Worm (Caenorhabditis elegans) whole organism, L4 larva: ENCODE results near the gene K07C5.3.
A peak's percentile ranks its signal among the peaks of the same experiment; 100 is the strongest.

ENCODE experiments used
- F49E8.2 ChIP-seq: sonication (generic microtip); optimal IDR thresholded peaks from 2 replicates; lab custom pipeline; 2016; ENCODE audit warnings: missing compliant biosample characterization, mild to moderate bottlenecking, missing genetic modification characterization, borderline replicate concordance
- T20F7.1 ChIP-seq: fragments of 200-800 bp; sonication (Bioruptor generic); optimal IDR thresholded peaks from 2 replicates; lab custom pipeline; 2018; ENCODE audit warnings: mild to moderate bottlenecking, missing genetic modification characterization, missing compliant biosample characterization
- aha-1 ChIP-seq: fragments of 150-350 bp; peaks from one replicate; lab custom pipeline; 2014; ENCODE audit warnings: missing biosample characterization, missing genetic modification characterization
- arid-1 ChIP-seq: fragments of 200-800 bp; sonication (Bioruptor generic); conservative IDR thresholded peaks from 2 replicates; pipeline ENCODE4 v1.3.6; 2022; ENCODE audit warnings: missing genetic modification reagents, missing genetic modification characterization, missing compliant biosample characterization
- ces-1 ChIP-seq: fragments of 150-350 bp; sonication (generic microtip); optimal IDR thresholded peaks from 4 replicates; lab custom pipeline; 2014; ENCODE audit warnings: missing biosample characterization, missing genetic modification reagents, missing genetic modification characterization
- daf-16 ChIP-seq, 3 experiments: sonication (generic microtip); optimal IDR thresholded peaks; 2 replicates each; lab custom pipeline; 2016 to 2017; ENCODE audit warnings: missing genetic modification characterization in 3 of 3, missing genetic modification reagents in 3 of 3, mild to moderate bottlenecking in 2 of 3, missing compliant biosample characterization in 2 of 3, missing biosample characterization in 1 of 3, moderate library complexity in 1 of 3
- daf-8 ChIP-seq: fragments of 200-800 bp; sonication (Bioruptor generic); IDR thresholded peaks from 2 replicates; pipeline ENCODE4 v1.3.6; 2022; ENCODE audit warnings: missing genetic modification characterization, missing compliant biosample characterization
- dmd-6 ChIP-seq: fragments of 200-800 bp; sonication (Bioruptor generic); IDR thresholded peaks from 2 replicates; pipeline ENCODE4 v1.3.6; 2022; ENCODE audit warnings: missing genetic modification reagents, missing genetic modification characterization, missing compliant biosample characterization
- dmd-8 ChIP-seq: fragments of 200-800 bp; sonication (Bioruptor generic); IDR thresholded peaks from 2 replicates; pipeline ENCODE4 v1.3.6; 2022; ENCODE audit warnings: missing genetic modification characterization, missing compliant biosample characterization
- dmd-9 ChIP-seq: fragments of 200-800 bp; sonication (Bioruptor generic); IDR thresholded peaks from 2 replicates; pipeline ENCODE4 v1.3.6; 2022; ENCODE audit warnings: missing genetic modification reagents, missing genetic modification characterization, missing compliant biosample characterization
- dpl-1 ChIP-seq: fragments of 150-350 bp; optimal IDR thresholded peaks from 2 replicates; lab custom pipeline; 2014; ENCODE audit warnings: missing biosample characterization, missing genetic modification reagents, missing genetic modification characterization
- dve-1 ChIP-seq: sonication (generic microtip); optimal IDR thresholded peaks from 2 replicates; lab custom pipeline; 2017; ENCODE audit warnings: antibody characterized with exemption, mild to moderate bottlenecking, missing genetic modification characterization, missing compliant biosample characterization; ENCODE audit not compliant: insufficient read depth
- egl-43 ChIP-seq: fragments of 200-800 bp; sonication (Bioruptor generic); IDR thresholded peaks from 2 replicates; pipeline ENCODE4 v1.3.6; 2022; ENCODE audit warnings: missing genetic modification reagents, missing genetic modification characterization, missing compliant biosample characterization
- fkh-10 ChIP-seq: fragments of 150-350 bp; optimal IDR thresholded peaks from 2 replicates; lab custom pipeline; 2014; ENCODE audit warnings: missing biosample characterization, missing genetic modification reagents, missing genetic modification characterization
- hif-1 ChIP-seq, 2 experiments: sonication (generic microtip); optimal IDR thresholded peaks; 2 replicates each; lab custom pipeline; 2016 to 2017; ENCODE audit warnings: missing compliant biosample characterization in 2 of 2, missing genetic modification characterization in 2 of 2, missing genetic modification reagents in 2 of 2, missing genotype in 2 of 2, mild to moderate bottlenecking in 1 of 2
- hlh-11 ChIP-seq: fragments of 200-800 bp; sonication (Bioruptor generic); optimal IDR thresholded peaks from 2 replicates; lab custom pipeline; 2018; ENCODE audit warnings: mild to moderate bottlenecking, missing genetic modification characterization, missing compliant biosample characterization
- hlh-30 ChIP-seq: sonication (generic microtip); optimal IDR thresholded peaks from 2 replicates; lab custom pipeline; 2017; ENCODE audit warnings: antibody characterized with exemption, mild to moderate bottlenecking, missing genetic modification characterization, missing compliant biosample characterization; ENCODE audit not compliant: insufficient read depth
- hmg-1.1 ChIP-seq: fragments of 200-800 bp; sonication (Bioruptor generic); IDR thresholded peaks from 2 replicates; pipeline ENCODE4 v1.3.6; 2022; ENCODE audit warnings: missing genetic modification reagents, missing genetic modification characterization, missing compliant biosample characterization
- lin-1 ChIP-seq: fragments of 200-800 bp; sonication (Bioruptor generic); IDR thresholded peaks from 2 replicates; pipeline ENCODE4 v1.3.6; 2022; ENCODE audit warnings: missing genetic modification reagents, missing genetic modification characterization, missing compliant biosample characterization
- lin-13 ChIP-seq: fragments of 150-350 bp; optimal IDR thresholded peaks from 2 replicates; lab custom pipeline; 2014; ENCODE audit warnings: missing biosample characterization, missing genetic modification reagents, missing genetic modification characterization
- lin-15B ChIP-seq: fragments of 150-350 bp; sonication (generic microtip); optimal IDR thresholded peaks from 3 replicates; lab custom pipeline; 2014; ENCODE audit warnings: missing biosample characterization, missing genetic modification characterization
- lin-38 ChIP-seq: fragments of 200-800 bp; sonication (Bioruptor generic); IDR thresholded peaks from 2 replicates; pipeline ENCODE4 v1.3.6; 2022; ENCODE audit warnings: missing genetic modification reagents, missing genetic modification characterization, missing compliant biosample characterization
- lsy-2 ChIP-seq, 2 experiments: fragments of 150-350 bp in 1 of 2; sonication (generic microtip) in 1 of 2; optimal IDR thresholded peaks; 2 replicates each; lab custom pipeline; 2014 to 2017; ENCODE audit warnings: missing biosample characterization in 2 of 2, missing genetic modification characterization in 2 of 2
- mdl-1 ChIP-seq, 2 experiments: fragments of 150-350 bp in 1 of 2; sonication (generic microtip) in 1 of 2; optimal IDR thresholded peaks; 2 replicates each; lab custom pipeline; 2014 to 2017; ENCODE audit warnings: missing biosample characterization in 2 of 2, missing genetic modification characterization in 2 of 2
- mep-1 ChIP-seq: fragments of 150-350 bp; sonication (generic microtip); optimal IDR thresholded peaks from 3 replicates; lab custom pipeline; 2014; ENCODE audit warnings: missing biosample characterization, missing genetic modification characterization
- mes-2 ChIP-seq: sonication (generic microtip); optimal IDR thresholded peaks from 2 replicates; lab custom pipeline; 2016; ENCODE audit warnings: missing genotype, mild to moderate bottlenecking, missing genetic modification characterization, missing compliant biosample characterization; ENCODE audit not compliant: poor library complexity, severe bottlenecking
- mxl-2 ChIP-seq: fragments of 200-800 bp; sonication (Bioruptor generic); conservative IDR thresholded peaks from 2 replicates; pipeline ENCODE4 v1.3.6; 2022; ENCODE audit warnings: missing genetic modification reagents, missing genetic modification characterization, missing compliant biosample characterization
- mxl-3 ChIP-seq: fragments of 200-800 bp; sonication (Bioruptor generic); optimal IDR thresholded peaks from 2 replicates; lab custom pipeline; 2018; ENCODE audit warnings: mild to moderate bottlenecking, missing genetic modification characterization, missing compliant biosample characterization
- nhr-25 ChIP-seq: sonication (generic microtip); optimal IDR thresholded peaks from 2 replicates; lab custom pipeline; 2017; ENCODE audit warnings: missing genetic modification characterization, mild to moderate bottlenecking, missing compliant biosample characterization, antibody characterized with exemption, moderate library complexity, borderline replicate concordance; ENCODE audit not compliant: insufficient read depth
- nhr-28 ChIP-seq: fragments of 150-350 bp; optimal IDR thresholded peaks from 2 replicates; lab custom pipeline; 2014; ENCODE audit warnings: missing biosample characterization, missing genetic modification characterization
- nhr-48 ChIP-seq: sonication (generic microtip); optimal IDR thresholded peaks from 2 replicates; lab custom pipeline; 2016; ENCODE audit warnings: mild to moderate bottlenecking, missing genetic modification characterization, missing compliant biosample characterization
- nhr-6 ChIP-seq: fragments of 150-350 bp; optimal IDR thresholded peaks from 2 replicates; lab custom pipeline; 2014; ENCODE audit warnings: missing biosample characterization, missing genetic modification characterization
- nhr-76 ChIP-seq: fragments of 150-350 bp; optimal IDR thresholded peaks from 2 replicates; lab custom pipeline; 2014; ENCODE audit warnings: missing biosample characterization, missing genetic modification characterization
- nhr-77 ChIP-seq: fragments of 150-350 bp; optimal IDR thresholded peaks from 2 replicates; lab custom pipeline; 2014; ENCODE audit warnings: missing biosample characterization, missing genetic modification characterization
- pha-4 ChIP-seq, 2 experiments: fragments of 150-350 bp in 1 of 2; fragments of 200-800 bp in 1 of 2; sonication (Bioruptor generic) in 1 of 2; IDR thresholded peaks in 1 of 2; optimal IDR thresholded peaks in 1 of 2; 2 replicates each; pipeline versions ENCODE4 v1.3.6 to Lab custom; 2014 to 2022; ENCODE audit warnings: missing genetic modification characterization in 2 of 2, missing genetic modification reagents in 2 of 2, missing biosample characterization in 1 of 2, missing compliant biosample characterization in 1 of 2
- pqm-1 ChIP-seq: sonication (generic microtip); optimal IDR thresholded peaks from 2 replicates; lab custom pipeline; 2017; ENCODE audit warnings: missing biosample characterization, missing genetic modification characterization
- rbr-2 ChIP-seq: sonication (generic microtip); optimal IDR thresholded peaks from 2 replicates; lab custom pipeline; 2016; ENCODE audit warnings: missing genotype, missing genetic modification characterization, missing compliant biosample characterization
- snpc-4 ChIP-seq: fragments of 150-350 bp; optimal IDR thresholded peaks from 2 replicates; lab custom pipeline; 2014; ENCODE audit warnings: missing biosample characterization, missing genetic modification characterization
- tra-1 ChIP-seq: fragments of 200-800 bp; sonication (Bioruptor generic); IDR thresholded peaks from 2 replicates; pipeline ENCODE4 v1.3.6; 2022; ENCODE audit warnings: missing genetic modification reagents, missing genetic modification characterization, missing compliant biosample characterization
- unc-130 ChIP-seq: sonication (generic microtip); optimal IDR thresholded peaks from 2 replicates; lab custom pipeline; 2016; ENCODE audit warnings: missing genetic modification reagents, missing genetic modification characterization, missing compliant biosample characterization
- unc-39 ChIP-seq: sonication (generic microtip); optimal IDR thresholded peaks from 2 replicates; lab custom pipeline; 2017; ENCODE audit warnings: missing biosample characterization, missing genetic modification characterization
- unc-62 ChIP-seq, 3 experiments: fragments of 150-350 bp in 1 of 3; sonication (generic microtip); optimal IDR thresholded peaks in 2 of 3; peaks in 1 of 3; 1 replicate in 1 of 3; 2 replicates in 2 of 3; lab custom pipeline; 2014 to 2017; ENCODE audit warnings: missing biosample characterization in 3 of 3, missing genetic modification characterization in 3 of 3, missing genetic modification reagents in 3 of 3, missing genotype in 1 of 3
- ztf-7 ChIP-seq: fragments of 150-350 bp; optimal IDR thresholded peaks from 2 replicates; lab custom pipeline; 2014; ENCODE audit warnings: missing biosample characterization, missing genetic modification characterization

Gene K07C5.3

DNA sequence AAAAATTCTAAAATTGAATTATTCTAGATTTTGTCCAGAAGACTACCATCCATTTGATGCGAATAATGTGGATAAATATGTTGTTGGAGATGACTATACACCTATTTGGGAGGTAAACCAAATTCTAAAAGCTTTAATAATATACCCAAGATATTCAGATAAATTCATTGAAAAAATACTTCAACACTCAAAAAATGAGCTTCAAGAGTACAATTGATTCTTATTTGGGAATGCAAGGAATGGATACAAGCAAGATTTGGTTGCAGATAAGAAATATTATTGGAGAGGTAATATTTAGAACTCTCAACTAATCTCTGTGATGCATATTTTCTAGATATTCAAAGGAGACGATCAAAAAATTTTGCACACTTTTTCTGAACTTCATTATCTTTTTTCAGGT, 17.4 kb downstream of the K07C5.3 start:
- TF ChIP-seq aha-1 (tag; lab: Kevin White, UChicago) (peak; percentile 96), nhr-76 (tag; lab: Kevin White, UChicago) (no peak)

DNA sequence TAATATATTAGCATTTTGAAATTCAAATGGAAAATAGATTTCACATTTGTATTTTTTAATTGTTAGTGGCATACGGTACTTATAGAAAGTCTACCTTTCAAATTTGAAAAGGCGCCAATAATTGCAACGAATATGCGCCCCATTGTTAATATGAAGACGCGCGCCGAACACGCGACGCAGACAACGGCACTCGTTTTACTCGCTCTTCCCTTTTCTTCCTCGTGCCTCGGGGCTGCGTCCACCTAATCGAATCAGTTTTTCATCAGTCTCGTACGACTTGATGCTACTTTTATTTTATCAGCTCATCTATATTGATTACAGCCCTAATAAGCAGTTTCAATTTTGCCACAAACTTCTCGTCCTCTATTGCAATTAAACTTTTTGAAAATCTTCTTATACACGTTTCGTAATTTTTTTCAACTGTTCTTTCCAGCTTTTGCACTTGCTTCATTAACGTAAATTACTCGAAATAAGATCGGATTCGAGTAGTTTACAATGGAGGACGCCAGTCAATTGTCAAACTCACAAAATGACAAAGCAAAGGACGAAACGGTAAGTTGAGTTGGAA, 19.1 kb downstream of the K07C5.3 start, which contains the start of gene cash-1:
TSS of gene cash-1 (plus strand) at position 432 of the 568 bp plus-strand sequence.
- peak; percentile 89 for TF ChIP-seq lin-38 (GFP tag; lab: Robert Waterston, UW)
- peak; percentile 65 for TF ChIP-seq ces-1 (GFP tag; lab: Kevin White, UChicago)
- peak; percentile 46 for TF ChIP-seq rbr-2 (tag; lab: Kevin White, UChicago)
- TF ChIP-seq mep-1 (tag; lab: Kevin White, UChicago) = peak; percentile 66
- peak; percentile 13 for TF ChIP-seq ztf-7 (tag; lab: Kevin White, UChicago)
- TF ChIP-seq hif-1 (tag; optimal IDR thresholded peaks at IDR 0.05; lab: Kevin White, UChicago) = peak in 1 of 2 experiments; percentile 63
- TF ChIP-seq nhr-28 (tag; lab: Kevin White, UChicago) = peak; percentile 38
- TF ChIP-seq dmd-9 (GFP tag; lab: Robert Waterston, UW) = no peak
- no peak for TF ChIP-seq snpc-4 (tag; lab: Kevin White, UChicago)
- no peak for TF ChIP-seq lin-15B (tag; lab: Kevin White, UChicago)
- TF ChIP-seq daf-16 (GFP tag; optimal IDR thresholded peaks at IDR 0.05; lab: Kevin White, UChicago) = no peak
- peak; percentile 42 for TF ChIP-seq daf-16 (tag; optimal IDR thresholded peaks at IDR 0.05; lab: Kevin White, UChicago)
- no peak for TF ChIP-seq F49E8.2 (tag; lab: Kevin White, UChicago)
- peak; percentile 29 for TF ChIP-seq nhr-77 (tag; lab: Kevin White, UChicago)
- TF ChIP-seq lin-13 = peak; percentile 66
- peak in 1 of 2 experiments; percentile 82 for TF ChIP-seq mdl-1 (tag; optimal IDR thresholded peaks at IDR 0.05; lab: Kevin White, UChicago)
- TF ChIP-seq aha-1 (tag; lab: Kevin White, UChicago) = peak; percentile 97
- peak; percentile 45 for TF ChIP-seq pqm-1
- peak; percentile 6 for TF ChIP-seq fkh-10 (GFP tag; lab: Kevin White, UChicago)
- TF ChIP-seq hlh-30 (tag; lab: Kevin White, UChicago) = peak; percentile 93
- TF ChIP-seq tra-1 (GFP tag; lab: Robert Waterston, UW) = no peak
- no peak for TF ChIP-seq unc-39 (tag; lab: Kevin White, UChicago)
- TF ChIP-seq daf-8 (GFP tag; lab: Robert Waterston, UW) = no peak
- TF ChIP-seq lin-1 (GFP tag; lab: Robert Waterston, UW) = 0 out of 2 replicates have a peak, but pooled peaks have one; percentile 33
- peak; percentile 20 for TF ChIP-seq unc-130
- peak; percentile 80 for TF ChIP-seq dve-1
- TF ChIP-seq mes-2 (tag; lab: Kevin White, UChicago) = peak; percentile 89
- TF ChIP-seq nhr-6 (tag; lab: Kevin White, UChicago) = peak; percentile 65
- TF ChIP-seq unc-62 (GFP tag; optimal IDR thresholded peaks at IDR 0.05 in 1 of 2; lab: Kevin White, UChicago) = peak in 1 of 2 experiments; percentile 61
- TF ChIP-seq unc-62 (tag; optimal IDR thresholded peaks at IDR 0.05; lab: Kevin White, UChicago) = no peak
- TF ChIP-seq nhr-25 (tag; lab: Kevin White, UChicago) = peak; percentile 25
- peak; percentile 81 for TF ChIP-seq dpl-1 (GFP tag; lab: Kevin White, UChicago)
- TF ChIP-seq dmd-6 (GFP tag; lab: Robert Waterston, UW) = peak; percentile 56
- peak; percentile 83 for TF ChIP-seq mxl-3 (GFP tag; lab: Kevin White, UChicago)
- TF ChIP-seq mxl-2 (GFP tag; lab: Robert Waterston, UW) = no peak
- peak; percentile 1 for TF ChIP-seq T20F7.1
- 0 out of 2 replicates have a peak, but pooled peaks have one; percentile 30 for TF ChIP-seq arid-1 (GFP tag; lab: Robert Waterston, UW)
- no peak for TF ChIP-seq nhr-48 (tag; lab: Kevin White, UChicago)
- TF ChIP-seq lsy-2 (tag; optimal IDR thresholded peaks at IDR 0.05; lab: Kevin White, UChicago) = peak in 1 of 2 experiments; percentile 72
- 0 out of 2 replicates have a peak, but pooled peaks have one; percentile 21 for TF ChIP-seq egl-43
- TF ChIP-seq pha-4 (GFP tag; IDR thresholded peaks at IDR 0.05; lab: Robert Waterston, UW) = no peak
- TF ChIP-seq pha-4 (tag; optimal IDR thresholded peaks at IDR 0.05; lab: Kevin White, UChicago) = no peak
- peak; percentile 41; the same call in 1 of the 2 replicates for TF ChIP-seq hmg-1.1 (GFP tag; lab: Robert Waterston, UW)
- TF ChIP-seq dmd-8 = no peak
- peak; percentile 75 for TF ChIP-seq hlh-11
